Fruit fly (Drosophila melanogaster): Measurements from ENCODE around the gene msl-2.

Gene msl-2

dm6 chr2L:3478034-3478880, 12.3 kb upstream of the msl-2 start, which contains the start of gene Thor (continued):
- TF ChIP-seq CG2889 (GFP tag; IDR thresholded peaks at IDR 0.05): 0 out of 3 replicates have a peak, but pooled peaks have one; percentile 9
- TF ChIP-seq CG14441 (GFP tag; IDR thresholded peaks at IDR 0.05): peak; percentile 40; the same call in 1 of the 2 replicates
- peak; percentile 22 for TF ChIP-seq CG9609 (GFP tag; optimal IDR thresholded peaks at IDR 0.05)
- TF ChIP-seq CG13296 (GFP tag; optimal IDR thresholded peaks at IDR 0.05): peak; percentile 49
- TF ChIP-seq fd102C (GFP tag; optimal IDR thresholded peaks at IDR 0.05): no peak
- TF ChIP-seq unc-4 (GFP tag; IDR thresholded peaks at IDR 0.05; ENCODE audit: partially characterized antibody): peak; percentile 39; the same call in 1 of the 2 replicates
- TF ChIP-seq Adf1 (GFP tag; IDR thresholded peaks at IDR 0.05): peak; percentile 55; the same call in 1 of the 2 replicates
- no peak for TF ChIP-seq CG14860 (GFP tag; IDR thresholded peaks at IDR 0.05; ENCODE audit: partially characterized antibody)
- peak; percentile 86 for TF ChIP-seq MTF-1 (GFP tag; optimal IDR thresholded peaks at IDR 0.05; ENCODE audit: borderline replicate concordance)
- peak; percentile 89 for TF ChIP-seq gro (GFP tag; optimal IDR thresholded peaks at IDR 0.05)
- TF ChIP-seq PHDP (tag; optimal IDR thresholded peaks at IDR 0.05): peak; percentile 49
- TF ChIP-seq CG15479 (GFP tag; optimal IDR thresholded peaks at IDR 0.05): no peak
- TF ChIP-seq CG10654 (GFP tag; optimal IDR thresholded peaks at IDR 0.05): peak; percentile 32
- TF ChIP-seq knrl (GFP tag; IDR thresholded peaks at IDR 0.05; ENCODE audit: partially characterized antibody): peak; percentile 26; the same call in 1 of the 3 replicates
- TF ChIP-seq CG18262 (tag; optimal IDR thresholded peaks at IDR 0.05): peak; percentile 44
- peak; percentile 84 for TF ChIP-seq sr (GFP tag; IDR thresholded peaks at IDR 0.05)
- peak; percentile 63 for TF ChIP-seq CG17385 (GFP tag; optimal IDR thresholded peaks at IDR 0.05)
- TF ChIP-seq mld (GFP tag; IDR thresholded peaks at IDR 0.05; ENCODE audit: partially characterized antibody): peak; percentile 55; the same call in 1 of the 3 replicates
- peak; percentile 80 for TF ChIP-seq CG7987 (GFP tag; optimal IDR thresholded peaks at IDR 0.05)
- 0 out of 2 replicates have a peak, but pooled peaks have one; percentile 36 for TF ChIP-seq Scr (GFP tag; IDR thresholded peaks at IDR 0.05; ENCODE audit: partially characterized antibody)
- TF ChIP-seq pan (optimal IDR thresholded peaks at IDR 0.05): no peak
- peak in 1 of 2 experiments; percentile 57 for TF ChIP-seq pan (GFP tag; optimal IDR thresholded peaks at IDR 0.05 in 1 of 2, IDR thresholded peaks at IDR 0.05 in 1 of 2)
- TF ChIP-seq CG4707 (GFP tag; optimal IDR thresholded peaks at IDR 0.05): peak; percentile 44
- TF ChIP-seq Ssrp (tag; optimal IDR thresholded peaks at IDR 0.05): no peak
- peak; percentile 58 for TF ChIP-seq crc (GFP tag; optimal IDR thresholded peaks at IDR 0.05)
- TF ChIP-seq fd3F (GFP tag; optimal IDR thresholded peaks at IDR 0.05): no peak
- TF ChIP-seq cato (GFP tag; optimal IDR thresholded peaks at IDR 0.05; ENCODE audit: borderline replicate concordance): no peak
- TF ChIP-seq Meics (GFP tag; optimal IDR thresholded peaks at IDR 0.05): peak; percentile 70
- TF ChIP-seq CG30431 (GFP tag; optimal IDR thresholded peaks at IDR 0.05): no peak
- TF ChIP-seq CG8089 (GFP tag; optimal IDR thresholded peaks at IDR 0.05): peak; percentile 45
- TF ChIP-seq aop (GFP tag; IDR thresholded peaks at IDR 0.05): peak; percentile 81
- TF ChIP-seq emc (GFP tag; optimal IDR thresholded peaks at IDR 0.05): peak; percentile 25
- TF ChIP-seq lov (optimal IDR thresholded peaks at IDR 0.05): no peak
- peak; percentile 90 for TF ChIP-seq lov (GFP tag; IDR thresholded peaks at IDR 0.05)
- peak; percentile 69 for TF ChIP-seq CG10209 (GFP tag; optimal IDR thresholded peaks at IDR 0.05)
- peak; percentile 12 for TF ChIP-seq Lhr (GFP tag; optimal IDR thresholded peaks at IDR 0.05)
- peak; percentile 87 for TF ChIP-seq vvl (GFP tag; IDR thresholded peaks at IDR 0.05)
- peak; percentile 56; the same call in 2 of the 3 replicates for TF ChIP-seq dysf (GFP tag; IDR thresholded peaks at IDR 0.05)
- peak; percentile 31 for TF ChIP-seq nmo (GFP tag; optimal IDR thresholded peaks at IDR 0.05)
- peak; percentile 68 for TF ChIP-seq CG3407 (GFP tag; optimal IDR thresholded peaks at IDR 0.05)
- no peak for TF ChIP-seq Ravus (GFP tag; IDR thresholded peaks at IDR 0.05)
- TF ChIP-seq pb (GFP tag; optimal IDR thresholded peaks at IDR 0.05): peak; percentile 75
- TF ChIP-seq ewg (GFP tag; optimal IDR thresholded peaks at IDR 0.05): peak; percentile 42
- TF ChIP-seq hkb (optimal IDR thresholded peaks at IDR 0.05): no peak
- peak; percentile 71 for TF ChIP-seq hkb (GFP tag; IDR thresholded peaks at IDR 0.05)
- TF ChIP-seq ab (GFP tag; optimal IDR thresholded peaks at IDR 0.05): peak; percentile 58
- TF ChIP-seq NfI (GFP tag; optimal IDR thresholded peaks at IDR 0.05): peak; percentile 60
- TF ChIP-seq Awh (GFP tag; IDR thresholded peaks at IDR 0.05): peak; percentile 87
